Worm (Caenorhabditis elegans) whole organism, L1 larva: ENCODE results near the gene R10E9.3.

ENCODE experiments used
- ama-1 ChIP-seq: fragments of 150-350 bp; optimal IDR thresholded peaks from 2 replicates; lab custom pipeline; 2014
- fkh-10 ChIP-seq: sonication (generic microtip); optimal IDR thresholded peaks from 2 replicates; lab custom pipeline; 2017; ENCODE audit warnings: missing biosample characterization, missing genetic modification reagents, missing genetic modification characterization
- nhr-20 ChIP-seq: sonication (generic microtip); optimal IDR thresholded peaks from 2 replicates; lab custom pipeline; 2016; ENCODE audit warnings: mild to moderate bottlenecking, missing genetic modification characterization, missing compliant biosample characterization
- nhr-76 ChIP-seq: sonication (generic microtip); optimal IDR thresholded peaks from 2 replicates; lab custom pipeline; 2017; ENCODE audit warnings: missing biosample characterization, missing genetic modification characterization
- tbx-2 ChIP-seq: sonication (generic microtip); optimal IDR thresholded peaks from 2 replicates; lab custom pipeline; 2016; ENCODE audit warnings: missing genetic modification characterization, missing compliant biosample characterization
- xbp-1 ChIP-seq: sonication (generic microtip); optimal IDR thresholded peaks from 2 replicates; lab custom pipeline; 2016; ENCODE audit warnings: missing genetic modification characterization, missing compliant biosample characterization

DNA sequence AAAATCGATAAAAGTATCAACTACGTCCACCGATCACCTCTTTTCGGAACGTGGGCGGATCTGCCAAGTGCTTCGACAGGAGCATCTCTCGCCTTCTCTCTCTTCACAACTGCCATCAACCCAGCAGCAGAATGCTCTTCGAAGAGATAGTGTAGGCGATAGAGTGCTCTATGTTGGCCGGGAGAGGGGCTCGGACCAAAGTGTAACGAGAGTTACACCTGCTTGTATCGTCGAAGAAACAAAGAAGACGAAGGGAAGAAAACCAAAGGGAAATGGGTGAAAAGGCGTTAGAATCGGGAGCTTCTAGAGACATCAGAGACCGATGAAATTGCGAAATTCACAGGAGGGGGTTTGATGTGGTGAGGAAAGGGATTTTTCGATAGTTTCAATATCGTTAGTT, 45.2 kb upstream of the R10E9.3 start:
- no peak for TF ChIP-seq xbp-1 (tag; lab: Kevin White, UChicago)
- TF ChIP-seq ama-1 (lab: Kevin White, UChicago) = no peak
- TF ChIP-seq nhr-76 (tag; lab: Kevin White, UChicago) = no peak
- no peak for TF ChIP-seq fkh-10 (GFP tag; lab: Kevin White, UChicago)
- TF ChIP-seq nhr-20 (tag; lab: Kevin White, UChicago) = peak; percentile 31
- TF ChIP-seq tbx-2 = no peak
